Worm (Caenorhabditis elegans) whole organism, late embryonic: ENCODE results near the gene srm-3.

Experiments used
- ama-1 ChIP-seq: fragments of 150-350 bp; optimal IDR thresholded peaks from 2 replicates; lab custom pipeline; 2014
- ceh-14 ChIP-seq: sonication (generic microtip); optimal IDR thresholded peaks from 2 replicates; lab custom pipeline; 2016; ENCODE audit warnings: missing genotype, missing genetic modification characterization, missing compliant biosample characterization
- ceh-22 ChIP-seq: sonication (generic microtip); optimal IDR thresholded peaks from 2 replicates; lab custom pipeline; 2017; ENCODE audit warnings: missing biosample characterization, missing genetic modification characterization
- dve-1 ChIP-seq: sonication (generic microtip); optimal IDR thresholded peaks from 2 replicates; lab custom pipeline; 2017; ENCODE audit warnings: antibody characterized with exemption, mild to moderate bottlenecking, missing genetic modification characterization, missing compliant biosample characterization
- elt-4 ChIP-seq: sonication (generic microtip); optimal IDR thresholded peaks from 2 replicates; lab custom pipeline; 2016; ENCODE audit warnings: missing genetic modification characterization, missing compliant biosample characterization
- ets-4 ChIP-seq: sonication (generic microtip); optimal IDR thresholded peaks from 2 replicates; lab custom pipeline; 2016; ENCODE audit warnings: missing genetic modification characterization, missing compliant biosample characterization
- fax-1 ChIP-seq: sonication (generic microtip); optimal IDR thresholded peaks from 2 replicates; lab custom pipeline; 2016; ENCODE audit warnings: missing genotype, missing genetic modification characterization, missing compliant biosample characterization
- hlh-8 ChIP-seq: sonication (generic microtip); optimal IDR thresholded peaks from 2 replicates; lab custom pipeline; 2016; ENCODE audit warnings: missing genotype, missing genetic modification characterization, missing compliant biosample characterization
- nfya-1 ChIP-seq: sonication (generic microtip); optimal IDR thresholded peaks from 2 replicates; lab custom pipeline; 2017; ENCODE audit warnings: missing genetic modification characterization, mild to moderate bottlenecking, missing compliant biosample characterization, antibody characterized with exemption, moderate library complexity
- pag-3 ChIP-seq: sonication (generic microtip); optimal IDR thresholded peaks from 2 replicates; lab custom pipeline; 2016; ENCODE audit warnings: missing compliant biosample characterization, missing genetic modification characterization, borderline replicate concordance
- pha-4 ChIP-seq: fragments of 150-350 bp; optimal IDR thresholded peaks from 2 replicates; lab custom pipeline; 2018; ENCODE audit warnings: missing biosample characterization, missing genetic modification reagents, missing genetic modification characterization
- tbx-7 ChIP-seq: sonication (generic microtip); optimal IDR thresholded peaks from 2 replicates; lab custom pipeline; 2016; ENCODE audit warnings: missing genotype, missing genetic modification characterization, missing compliant biosample characterization

DNA sequence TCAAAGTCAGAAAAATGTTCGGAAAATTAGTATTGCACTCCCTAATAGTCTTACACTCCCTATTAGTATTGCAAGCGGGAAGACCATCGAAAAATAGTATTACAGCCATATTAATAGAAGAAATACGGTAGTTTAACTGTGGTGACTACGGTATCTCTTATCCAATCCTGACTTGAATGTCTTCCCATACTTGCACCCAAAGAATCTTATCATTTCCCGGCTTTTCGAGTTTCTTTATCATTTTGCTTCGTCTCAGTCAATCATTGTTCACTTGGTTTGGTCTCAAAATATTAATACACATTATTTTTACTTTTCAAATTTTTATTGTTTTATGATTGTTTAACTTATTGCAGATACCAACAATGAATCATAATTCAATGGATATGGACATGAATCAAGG, 4.4 kb downstream of the srm-3 start, which contains the start of gene F58G6.3:
- TF ChIP-seq ceh-22 (tag; lab: Kevin White, UChicago) (no peak), pag-3 (tag; lab: Kevin White, UChicago) (no peak), hlh-8 (tag; lab: Kevin White, UChicago) (no peak), tbx-7 (tag; lab: Kevin White, UChicago) (no peak), dve-1 (no peak), elt-4 (no peak), pha-4 (tag; lab: Kevin White, UChicago) (no peak), nfya-1 (tag; lab: Kevin White, UChicago) (no peak), ets-4 (tag; lab: Kevin White, UChicago) (no peak), ceh-14 (tag; lab: Kevin White, UChicago) (no peak), fax-1 (tag; lab: Kevin White, UChicago) (no peak), ama-1 (lab: Kevin White, UChicago) (no peak)
